Worm (Caenorhabditis elegans) whole organism, mixed stage, embryonic: ENCODE data around the gene twk-39.

Source experiments
- M03D4.4 ChIP-seq: sonication (generic microtip); optimal IDR thresholded peaks from 2 replicates; lab custom pipeline; 2017; ENCODE audit warnings: mild to moderate bottlenecking, missing genetic modification characterization, missing compliant biosample characterization
- bed-3 ChIP-seq: fragments of 200-800 bp; sonication (Bioruptor generic); optimal IDR thresholded peaks from 3 replicates; lab custom pipeline; 2018; ENCODE audit warnings: mild to moderate bottlenecking, missing genetic modification characterization, moderate library complexity, missing compliant biosample characterization
- blmp-1 ChIP-seq: fragments of 150-350 bp; optimal IDR thresholded peaks from 2 replicates; lab custom pipeline; 2014; ENCODE audit warnings: missing biosample characterization, missing genetic modification characterization
- ceh-39 ChIP-seq: fragments of 150-350 bp; optimal IDR thresholded peaks from 2 replicates; lab custom pipeline; 2014; ENCODE audit warnings: missing biosample characterization, missing genetic modification characterization
- ceh-43 ChIP-seq: fragments of 200-800 bp; sonication (Bioruptor generic); optimal IDR thresholded peaks from 2 replicates; lab custom pipeline; 2018; ENCODE audit warnings: mild to moderate bottlenecking, missing genetic modification characterization, moderate library complexity, missing compliant biosample characterization
- ceh-83 ChIP-seq: fragments of 200-800 bp; sonication (Bioruptor generic); optimal IDR thresholded peaks from 2 replicates; lab custom pipeline; 2018; ENCODE audit warnings: mild to moderate bottlenecking, missing genetic modification characterization, missing compliant biosample characterization
- ces-1 ChIP-seq: fragments of 150-350 bp; optimal IDR thresholded peaks from 2 replicates; lab custom pipeline; 2014; ENCODE audit warnings: missing biosample characterization, missing genetic modification reagents, missing genetic modification characterization
- cnd-1 ChIP-seq: fragments of 200-800 bp; sonication (Bioruptor generic); optimal IDR thresholded peaks from 2 replicates; lab custom pipeline; 2018; ENCODE audit warnings: mild to moderate bottlenecking, missing genetic modification characterization, missing compliant biosample characterization
- drap-1 ChIP-seq: fragments of 200-800 bp; sonication (Bioruptor generic); optimal IDR thresholded peaks from 3 replicates; lab custom pipeline; 2018; ENCODE audit warnings: mild to moderate bottlenecking, missing genetic modification characterization, missing compliant biosample characterization
- elt-1 ChIP-seq: sonication (generic microtip); optimal IDR thresholded peaks from 2 replicates; lab custom pipeline; 2017; ENCODE audit warnings: missing genetic modification characterization, mild to moderate bottlenecking, missing compliant biosample characterization, antibody characterized with exemption, moderate library complexity, borderline replicate concordance; ENCODE audit not compliant: insufficient read depth
- elt-3 ChIP-seq: fragments of 150-350 bp; optimal IDR thresholded peaks from 2 replicates; lab custom pipeline; 2014; ENCODE audit warnings: missing biosample characterization, missing genetic modification characterization
- flh-1 ChIP-seq: fragments of 200-800 bp; sonication (Bioruptor generic); optimal IDR thresholded peaks from 2 replicates; lab custom pipeline; 2018; ENCODE audit warnings: mild to moderate bottlenecking, missing genetic modification characterization, moderate library complexity, missing compliant biosample characterization
- ham-2 ChIP-seq: fragments of 200-800 bp; sonication (Bioruptor generic); optimal IDR thresholded peaks from 2 replicates; lab custom pipeline; 2018; ENCODE audit warnings: mild to moderate bottlenecking, missing genetic modification characterization, missing compliant biosample characterization
- hlh-1 ChIP-seq: fragments of 150-350 bp; optimal IDR thresholded peaks from 2 replicates; lab custom pipeline; 2014; ENCODE audit warnings: missing biosample characterization, missing genetic modification reagents, missing genetic modification characterization
- lin-13 ChIP-seq: fragments of 150-350 bp; optimal IDR thresholded peaks from 2 replicates; lab custom pipeline; 2014; ENCODE audit warnings: missing biosample characterization, missing genetic modification characterization
- lin-32 ChIP-seq: fragments of 200-800 bp; sonication (Bioruptor generic); optimal IDR thresholded peaks from 2 replicates; lab custom pipeline; 2018; ENCODE audit warnings: mild to moderate bottlenecking, missing genetic modification characterization, missing compliant biosample characterization
- lsy-2 ChIP-seq: fragments of 150-350 bp; optimal IDR thresholded peaks from 2 replicates; lab custom pipeline; 2014; ENCODE audit warnings: missing biosample characterization, missing genetic modification characterization
- mab-5 ChIP-seq: fragments of 150-350 bp; optimal IDR thresholded peaks from 2 replicates; lab custom pipeline; 2014; ENCODE audit warnings: missing biosample characterization, missing genetic modification characterization
- mep-1 ChIP-seq: fragments of 150-350 bp; optimal IDR thresholded peaks from 2 replicates; lab custom pipeline; 2017; ENCODE audit warnings: missing biosample characterization, missing genetic modification reagents, missing genetic modification characterization, inconsistent platforms
- mls-2 ChIP-seq: sonication (generic microtip); optimal IDR thresholded peaks from 2 replicates; lab custom pipeline; 2016; ENCODE audit warnings: mild to moderate bottlenecking, missing genetic modification characterization, moderate library complexity, missing compliant biosample characterization
- nhr-12 ChIP-seq: fragments of 150-350 bp; optimal IDR thresholded peaks from 2 replicates; lab custom pipeline; 2014; ENCODE audit warnings: missing biosample characterization, missing genetic modification characterization
- nhr-2 ChIP-seq: fragments of 150-350 bp; optimal IDR thresholded peaks from 2 replicates; lab custom pipeline; 2014; ENCODE audit warnings: missing biosample characterization, missing genetic modification characterization
- nhr-237 ChIP-seq: fragments of 150-350 bp; optimal IDR thresholded peaks from 2 replicates; lab custom pipeline; 2014; ENCODE audit warnings: missing biosample characterization, missing genetic modification characterization
- nhr-28 ChIP-seq: fragments of 150-350 bp; optimal IDR thresholded peaks from 2 replicates; lab custom pipeline; 2014; ENCODE audit warnings: missing biosample characterization, missing genetic modification characterization
- nhr-76 ChIP-seq: sonication (generic microtip); optimal IDR thresholded peaks from 2 replicates; lab custom pipeline; 2017; ENCODE audit warnings: missing biosample characterization, missing genetic modification characterization
- pha-4 ChIP-seq: fragments of 150-350 bp; optimal IDR thresholded peaks from 2 replicates; lab custom pipeline; 2018; ENCODE audit warnings: missing biosample characterization, missing genetic modification reagents, missing genetic modification characterization
- sem-2 ChIP-seq: fragments of 200-800 bp; sonication (Bioruptor generic); optimal IDR thresholded peaks from 2 replicates; lab custom pipeline; 2018; ENCODE audit warnings: mild to moderate bottlenecking, missing genetic modification characterization, missing compliant biosample characterization
- snpc-4 ChIP-seq: fragments of 150-350 bp; optimal IDR thresholded peaks from 2 replicates; lab custom pipeline; 2014; ENCODE audit warnings: missing biosample characterization, missing genetic modification characterization
- sptf-1 ChIP-seq: sonication (generic microtip); optimal IDR thresholded peaks from 2 replicates; lab custom pipeline; 2017; ENCODE audit warnings: mild to moderate bottlenecking, missing genetic modification characterization, moderate library complexity, missing compliant biosample characterization
- tbx-8 ChIP-seq: fragments of 200-800 bp; sonication (Bioruptor generic); optimal IDR thresholded peaks from 2 replicates; lab custom pipeline; 2018; ENCODE audit warnings: mild to moderate bottlenecking, missing genetic modification characterization, moderate library complexity, missing compliant biosample characterization
- unc-120 ChIP-seq: sonication (generic microtip); optimal IDR thresholded peaks from 2 replicates; lab custom pipeline; 2017; ENCODE audit warnings: missing genetic modification characterization, missing compliant biosample characterization; ENCODE audit not compliant: poor library complexity, severe bottlenecking
- unc-39 ChIP-seq: fragments of 150-350 bp; optimal IDR thresholded peaks from 2 replicates; lab custom pipeline; 2014; ENCODE audit warnings: missing biosample characterization, missing genetic modification characterization
- unc-62 ChIP-seq: fragments of 150-350 bp; optimal IDR thresholded peaks from 2 replicates; lab custom pipeline; 2014; ENCODE audit warnings: missing biosample characterization, missing genetic modification reagents, missing genetic modification characterization
- zip-8 ChIP-seq: fragments of 150-350 bp; optimal IDR thresholded peaks from 2 replicates; lab custom pipeline; 2014; ENCODE audit warnings: missing biosample characterization, missing genetic modification characterization
- ztf-11 ChIP-seq: fragments of 150-350 bp; optimal IDR thresholded peaks from 2 replicates; lab custom pipeline; 2014; ENCODE audit warnings: missing biosample characterization, missing genetic modification characterization

Gene twk-39

DNA sequence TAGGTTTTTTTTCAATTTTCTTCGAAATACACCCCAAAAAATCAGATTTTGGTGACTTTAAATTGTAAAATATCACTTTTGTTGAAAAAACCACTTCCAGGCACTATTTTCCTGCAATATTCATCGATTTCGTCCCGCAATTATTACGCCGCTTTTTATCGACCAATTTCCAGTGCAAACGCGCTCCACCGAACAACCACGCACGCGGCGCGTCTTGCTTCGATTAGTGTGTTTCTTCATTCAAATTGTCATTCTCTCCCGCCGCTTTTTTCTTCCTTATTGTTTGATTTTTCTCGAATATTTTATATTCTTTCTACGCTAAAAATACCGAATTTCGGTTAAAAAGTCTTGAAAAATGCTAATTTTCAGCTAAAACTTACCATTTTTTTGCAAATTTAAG is 30.1 kb downstream of the twk-39 start:
- TF ChIP-seq nhr-12 (tag; lab: Kevin White, UChicago) = no peak
- TF ChIP-seq pha-4 (tag; lab: Kevin White, UChicago) = peak; percentile 66
- TF ChIP-seq lin-13 = peak; percentile 80
- TF ChIP-seq nhr-237 (tag; lab: Kevin White, UChicago) = no peak
- no peak for TF ChIP-seq ztf-11 (tag; lab: Kevin White, UChicago)
- TF ChIP-seq flh-1 = no peak
- TF ChIP-seq sptf-1 (tag; lab: Kevin White, UChicago) = no peak
- no peak for TF ChIP-seq M03D4.4 (tag; lab: Kevin White, UChicago)
- TF ChIP-seq elt-1 = no peak
- TF ChIP-seq mab-5 (tag; lab: Kevin White, UChicago) = peak; percentile 14
- no peak for TF ChIP-seq zip-8 (tag; lab: Kevin White, UChicago)
- no peak for TF ChIP-seq bed-3 (GFP tag; lab: Kevin White, UChicago)
- peak; percentile 89 for TF ChIP-seq ceh-39
- TF ChIP-seq blmp-1 = no peak
- peak; percentile 71 for TF ChIP-seq mep-1
- TF ChIP-seq ceh-43 (GFP tag; lab: Kevin White, UChicago) = peak; percentile 39
- peak; percentile 77 for TF ChIP-seq lsy-2
- TF ChIP-seq lin-32 = no peak
- no peak for TF ChIP-seq snpc-4 (tag; lab: Kevin White, UChicago)
- TF ChIP-seq ham-2 (GFP tag; lab: Kevin White, UChicago) = no peak
- TF ChIP-seq unc-120 = no peak
- no peak for TF ChIP-seq nhr-76 (tag; lab: Kevin White, UChicago)
- TF ChIP-seq elt-3 (tag; lab: Kevin White, UChicago) = no peak
- TF ChIP-seq hlh-1 (tag; lab: Kevin White, UChicago) = peak; percentile 65
- TF ChIP-seq unc-39 (tag; lab: Kevin White, UChicago) = no peak
- TF ChIP-seq ces-1 (GFP tag; lab: Kevin White, UChicago) = peak; percentile 50
- TF ChIP-seq nhr-2 (tag; lab: Kevin White, UChicago) = no peak
- TF ChIP-seq drap-1 (GFP tag; lab: Kevin White, UChicago) = no peak
- TF ChIP-seq mls-2 (tag; lab: Kevin White, UChicago) = peak; percentile 42
- TF ChIP-seq nhr-28 (tag; lab: Kevin White, UChicago) = no peak
- TF ChIP-seq ceh-83 = no peak
- no peak for TF ChIP-seq sem-2 (GFP tag; lab: Kevin White, UChicago)
- TF ChIP-seq cnd-1 = peak; percentile 10
- TF ChIP-seq unc-62 (GFP tag; lab: Kevin White, UChicago) = no peak
- TF ChIP-seq tbx-8 (GFP tag; lab: Kevin White, UChicago) = no peak

DNA sequence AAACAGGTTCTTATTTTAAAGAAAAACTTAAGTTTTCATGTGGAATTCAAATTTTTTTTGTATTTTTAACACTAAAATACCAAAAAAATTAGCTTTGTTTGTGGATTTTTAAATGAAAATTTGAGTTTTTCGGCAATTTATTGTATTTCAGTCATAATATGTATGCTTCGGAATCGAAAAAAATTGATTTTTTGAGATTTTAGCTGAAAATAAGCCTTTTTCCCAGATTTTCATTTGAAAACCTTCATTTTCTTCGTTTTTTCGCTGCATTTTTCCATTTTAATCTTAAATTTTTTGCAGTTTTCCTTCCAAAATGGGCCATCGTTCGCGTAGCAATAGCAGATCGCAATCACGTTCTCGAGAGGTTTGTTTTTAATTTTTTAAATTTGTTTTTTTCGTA is 30.6 kb downstream of the twk-39 start, which contains the start of gene rsp-8:
Gene rsp-8, plus strand, starts transcription at position 301 of the 400 bp plus-strand sequence.
- TF ChIP-seq elt-3 (tag; lab: Kevin White, UChicago) = no peak
- no peak for TF ChIP-seq zip-8 (tag; lab: Kevin White, UChicago)
- no peak for TF ChIP-seq pha-4 (tag; lab: Kevin White, UChicago)
- TF ChIP-seq sptf-1 (tag; lab: Kevin White, UChicago) = no peak
- no peak for TF ChIP-seq hlh-1 (tag; lab: Kevin White, UChicago)
- no peak for TF ChIP-seq M03D4.4 (tag; lab: Kevin White, UChicago)
- no peak for TF ChIP-seq mep-1
- no peak for TF ChIP-seq unc-39 (tag; lab: Kevin White, UChicago)
- TF ChIP-seq, all 35 proteins: peak for 0

DNA sequence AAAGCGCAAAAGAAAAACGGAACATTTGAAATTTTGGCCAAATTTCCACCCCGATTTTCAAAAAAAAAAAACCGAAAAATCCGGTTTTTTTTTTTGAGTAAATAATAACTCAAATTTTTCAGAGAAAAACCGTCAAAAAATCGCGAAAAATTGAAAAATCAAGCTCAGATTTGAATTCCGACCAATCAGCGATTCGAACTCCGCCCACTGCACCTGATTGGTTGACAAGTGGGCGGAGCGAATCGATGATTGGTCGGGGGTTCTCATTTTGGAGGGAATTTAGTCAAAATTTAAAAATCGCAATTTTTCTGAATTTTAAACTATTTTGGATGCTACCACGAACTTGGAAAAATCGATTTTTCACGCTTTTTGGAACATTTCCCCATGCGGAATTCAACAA is 33.5 kb downstream of the twk-39 start:
- TF ChIP-seq nhr-237 (tag; lab: Kevin White, UChicago) (no peak), ztf-11 (tag; lab: Kevin White, UChicago) (no peak), mep-1 (no peak), unc-39 (tag; lab: Kevin White, UChicago) (no peak), pha-4 (tag; lab: Kevin White, UChicago) (no peak), elt-1 (no peak), elt-3 (tag; lab: Kevin White, UChicago) (no peak), ceh-39 (no peak), nhr-2 (tag; lab: Kevin White, UChicago) (no peak), sptf-1 (tag; lab: Kevin White, UChicago) (no peak)
